Worm (Caenorhabditis elegans): Measurements from ENCODE around the gene T22B7.4.

DNA sequence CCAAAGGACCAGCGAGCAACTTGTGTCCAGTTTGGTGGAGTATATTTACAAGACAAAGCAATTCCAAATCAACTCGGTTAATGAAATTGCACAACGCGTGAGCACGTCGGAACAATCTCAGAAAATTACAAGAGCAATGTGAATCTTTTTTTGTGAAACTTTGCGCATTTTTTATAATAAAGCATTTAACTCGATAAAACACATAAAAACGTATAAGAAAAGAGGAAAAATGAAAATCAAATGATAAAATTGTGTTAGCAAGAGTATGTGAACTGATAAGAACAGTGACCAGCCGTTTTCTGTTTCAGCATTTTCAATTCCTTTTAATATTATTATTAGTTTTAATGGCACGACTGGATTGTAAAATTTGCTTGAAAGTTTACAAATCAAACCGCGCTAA is 9.6 kb downstream of the T22B7.4 start, which contains the start of gene T22B7.8:
- TF ChIP-seq F57C9.4 (tag; optimal IDR thresholded peaks at IDR 0.05) (no peak), attf-3 (GFP tag; conservative IDR thresholded peaks at IDR 0.05) (no peak), mel-28 (tag; optimal IDR thresholded peaks at IDR 0.05; ENCODE audit: borderline replicate concordance) (no peak), ama-1 (optimal IDR thresholded peaks at IDR 0.05) (no peak), ama-1 (GFP tag; optimal IDR thresholded peaks at IDR 0.05) (no peak), bed-2 (GFP tag; IDR thresholded peaks at IDR 0.05) (no peak), nfya-1 (tag; optimal IDR thresholded peaks at IDR 0.05; ENCODE audit: borderline replicate concordance, insufficient read depth) (no peak), gei-17 (GFP tag; optimal IDR thresholded peaks at IDR 0.05) (no peak), B0261.1 (tag; optimal IDR thresholded peaks at IDR 0.05) (no peak), tlf-1 (GFP tag; optimal IDR thresholded peaks at IDR 0.05) (no peak), unc-62 (GFP tag; optimal IDR thresholded peaks at IDR 0.05) (no peak), efl-1 (GFP tag; optimal IDR thresholded peaks at IDR 0.05) (no peak), tbp1 (GFP tag; optimal IDR thresholded peaks at IDR 0.05) (no peak)
